Fruit fly (Drosophila melanogaster): ENCODE results near the gene M1BP.

DNA sequence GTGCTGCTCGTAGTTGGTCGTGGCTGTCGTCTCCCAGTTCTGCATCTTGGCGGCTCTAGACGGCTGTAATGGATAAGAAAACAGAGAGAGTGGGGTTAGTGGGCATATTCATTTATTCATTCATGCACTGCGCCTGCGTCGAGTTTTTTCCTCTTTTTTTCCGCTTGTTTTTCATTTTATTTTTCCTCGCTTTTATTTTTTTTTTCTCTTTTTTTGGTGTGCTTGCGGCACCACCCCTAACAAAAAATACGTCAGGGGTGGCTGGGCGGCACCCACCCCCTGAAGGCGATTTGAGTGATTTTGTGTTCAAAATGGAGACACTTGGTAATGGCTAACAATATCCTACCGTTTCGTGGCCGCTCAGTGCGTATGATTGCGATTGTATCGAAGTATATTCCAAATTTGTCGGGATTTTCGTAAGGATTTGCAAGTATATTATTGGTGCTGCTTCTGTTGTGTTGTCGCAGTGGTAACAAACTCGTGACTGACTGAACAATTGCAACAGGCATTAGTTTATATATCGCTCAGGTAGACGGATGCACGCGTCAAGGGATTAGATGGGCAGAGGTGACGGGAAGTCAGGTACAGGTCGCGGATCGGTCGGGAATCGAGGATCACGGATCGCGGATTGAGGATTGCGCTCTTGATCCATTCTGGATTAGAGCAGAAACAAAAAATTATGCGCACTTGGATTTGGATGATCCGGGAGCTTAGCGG, 37.2 kb downstream of the M1BP start:
- TF ChIP-seq pan (optimal IDR thresholded peaks at IDR 0.05) (no peak), Abd-B (GFP tag; optimal IDR thresholded peaks at IDR 0.05) (no peak), Jra (GFP tag; optimal IDR thresholded peaks at IDR 0.05) (no peak), dl (GFP tag; optimal IDR thresholded peaks at IDR 0.05; ENCODE audit: insufficient read depth in 1 of 2, partially characterized antibody in 2 of 2) (no peak), Hr78 (GFP tag; optimal IDR thresholded peaks at IDR 0.05) (no peak), dsf (GFP tag; optimal IDR thresholded peaks at IDR 0.05; ENCODE audit: borderline replicate concordance) (no peak), Mio (GFP tag; optimal IDR thresholded peaks at IDR 0.05) (no peak), GATAd (GFP tag; optimal IDR thresholded peaks at IDR 0.05) (no peak), br (GFP tag; optimal IDR thresholded peaks at IDR 0.05) (no peak), HLH106 (tag; optimal IDR thresholded peaks at IDR 0.05) (no peak), Rel (GFP tag; optimal IDR thresholded peaks at IDR 0.05) (no peak), Rel (tag; optimal IDR thresholded peaks at IDR 0.05) (no peak), lola (GFP tag; optimal IDR thresholded peaks at IDR 0.05) (no peak), Vsx2 (GFP tag; optimal IDR thresholded peaks at IDR 0.05; ENCODE audit: partially characterized antibody) (no peak)
